Worm (Caenorhabditis elegans) whole organism, L2 larva: ENCODE measurements around the gene pag-3.

Experiments used
- C34F6.9 ChIP-seq: fragments of 150-350 bp; optimal IDR thresholded peaks from 2 replicates; lab custom pipeline; 2014; ENCODE audit warnings: missing biosample characterization, missing genetic modification characterization
- R02D3.7 ChIP-seq: fragments of 150-350 bp; optimal IDR thresholded peaks from 2 replicates; lab custom pipeline; 2014; ENCODE audit warnings: missing biosample characterization, missing genetic modification characterization
- Y55F3AM.14 ChIP-seq: fragments of 200-800 bp; sonication (Bioruptor generic); optimal IDR thresholded peaks from 2 replicates; lab custom pipeline; 2018; ENCODE audit warnings: mild to moderate bottlenecking, missing genetic modification characterization, missing compliant biosample characterization
- ZK546.5 ChIP-seq: sonication (generic microtip); optimal IDR thresholded peaks from 2 replicates; lab custom pipeline; 2017; ENCODE audit warnings: missing biosample characterization, missing genetic modification characterization
- alr-1 ChIP-seq: fragments of 150-350 bp; optimal IDR thresholded peaks from 2 replicates; lab custom pipeline; 2014; ENCODE audit warnings: missing biosample characterization, missing genetic modification characterization
- aly-2 ChIP-seq: fragments of 150-350 bp; optimal IDR thresholded peaks from 2 replicates; lab custom pipeline; 2014; ENCODE audit warnings: missing biosample characterization, missing genetic modification characterization
- ama-1 ChIP-seq: fragments of 150-350 bp; optimal IDR thresholded peaks from 2 replicates; lab custom pipeline; 2018; ENCODE audit warnings: inconsistent platforms
- ceh-16 ChIP-seq: fragments of 150-350 bp; optimal IDR thresholded peaks from 2 replicates; lab custom pipeline; 2014; ENCODE audit warnings: missing biosample characterization, missing genetic modification characterization
- ceh-82 ChIP-seq: fragments of 150-350 bp; optimal IDR thresholded peaks from 2 replicates; lab custom pipeline; 2014; ENCODE audit warnings: missing biosample characterization, missing genetic modification characterization
- crh-2 ChIP-seq: sonication (generic microtip); optimal IDR thresholded peaks from 2 replicates; lab custom pipeline; 2017; ENCODE audit warnings: missing biosample characterization, missing genetic modification characterization
- dmd-4 ChIP-seq: sonication (generic microtip); optimal IDR thresholded peaks from 2 replicates; lab custom pipeline; 2017; ENCODE audit warnings: missing biosample characterization, missing genetic modification characterization
- elt-1 ChIP-seq: fragments of 150-350 bp; optimal IDR thresholded peaks from 2 replicates; lab custom pipeline; 2014; ENCODE audit warnings: missing biosample characterization, missing genetic modification characterization
- elt-3 ChIP-seq: sonication (generic microtip); optimal IDR thresholded peaks from 2 replicates; lab custom pipeline; 2017; ENCODE audit warnings: missing biosample characterization, missing genetic modification characterization
- fos-1 ChIP-seq: fragments of 150-350 bp; optimal IDR thresholded peaks from 2 replicates; lab custom pipeline; 2014; ENCODE audit warnings: missing biosample characterization, missing genetic modification characterization
- gmeb-1 ChIP-seq: fragments of 150-350 bp; optimal IDR thresholded peaks from 2 replicates; lab custom pipeline; 2014; ENCODE audit warnings: missing biosample characterization, missing genetic modification characterization
- lin-11 ChIP-seq: fragments of 150-350 bp; sonication (generic microtip); optimal IDR thresholded peaks from 2 replicates; lab custom pipeline; 2014; ENCODE audit warnings: missing biosample characterization, missing genetic modification characterization, inconsistent platforms, mixed read lengths
- lin-39 ChIP-seq: fragments of 150-350 bp; optimal IDR thresholded peaks from 2 replicates; lab custom pipeline; 2014; ENCODE audit warnings: missing biosample characterization, missing genetic modification reagents, missing genetic modification characterization
- lsy-2 ChIP-seq, 2 experiments: fragments of 150-350 bp in 1 of 2; sonication (generic microtip) in 1 of 2; optimal IDR thresholded peaks; 2 replicates each; lab custom pipeline; 2014 to 2017; ENCODE audit warnings: missing biosample characterization in 2 of 2, missing genetic modification characterization in 2 of 2
- mab-5 ChIP-seq: fragments of 150-350 bp; optimal IDR thresholded peaks from 2 replicates; lab custom pipeline; 2014; ENCODE audit warnings: missing biosample characterization, missing genetic modification characterization
- mdl-1 ChIP-seq, 2 experiments: fragments of 150-350 bp in 1 of 2; sonication (generic microtip) in 1 of 2; optimal IDR thresholded peaks; 2 replicates each; lab custom pipeline; 2017; ENCODE audit warnings: missing biosample characterization in 2 of 2, missing genetic modification characterization in 2 of 2
- nhr-10 ChIP-seq: sonication (generic microtip); optimal IDR thresholded peaks from 2 replicates; lab custom pipeline; 2017; ENCODE audit warnings: missing biosample characterization, missing genetic modification characterization
- nhr-11 ChIP-seq: fragments of 150-350 bp; optimal IDR thresholded peaks from 2 replicates; lab custom pipeline; 2014; ENCODE audit warnings: missing biosample characterization, missing genetic modification characterization
- nhr-129 ChIP-seq: fragments of 150-350 bp; optimal IDR thresholded peaks from 2 replicates; lab custom pipeline; 2014; ENCODE audit warnings: missing biosample characterization, missing genetic modification characterization
- nhr-21 ChIP-seq: fragments of 150-350 bp; optimal IDR thresholded peaks from 2 replicates; lab custom pipeline; 2014; ENCODE audit warnings: missing biosample characterization, missing genetic modification characterization
- nhr-237 ChIP-seq: fragments of 150-350 bp; optimal IDR thresholded peaks from 2 replicates; lab custom pipeline; 2014; ENCODE audit warnings: missing biosample characterization, missing genetic modification characterization
- nhr-25 ChIP-seq: fragments of 150-350 bp; sonication (generic microtip); optimal IDR thresholded peaks from 3 replicates; lab custom pipeline; 2014; ENCODE audit warnings: missing biosample characterization, missing genetic modification characterization
- nhr-6 ChIP-seq: fragments of 150-350 bp; optimal IDR thresholded peaks from 2 replicates; lab custom pipeline; 2014; ENCODE audit warnings: missing biosample characterization, missing genetic modification characterization
- nhr-77 ChIP-seq: fragments of 150-350 bp; optimal IDR thresholded peaks from 2 replicates; lab custom pipeline; 2014; ENCODE audit warnings: missing biosample characterization, missing genetic modification characterization
- peb-1 ChIP-seq: fragments of 150-350 bp; optimal IDR thresholded peaks from 2 replicates; lab custom pipeline; 2014; ENCODE audit warnings: missing biosample characterization, missing genetic modification characterization
- sem-4 ChIP-seq: fragments of 150-350 bp; optimal IDR thresholded peaks from 2 replicates; lab custom pipeline; 2014; ENCODE audit warnings: missing biosample characterization, missing genetic modification reagents, missing genetic modification characterization
- skn-1 ChIP-seq: sonication (generic microtip); optimal IDR thresholded peaks from 2 replicates; lab custom pipeline; 2017; ENCODE audit warnings: missing biosample characterization, missing genetic modification characterization
- sma-3 ChIP-seq: sonication (generic microtip); optimal IDR thresholded peaks from 2 replicates; lab custom pipeline; 2016; ENCODE audit warnings: missing genetic modification reagents, missing genetic modification characterization, missing compliant biosample characterization
- sma-9 ChIP-seq, 2 experiments: fragments of 150-350 bp in 1 of 2; sonication (generic microtip) in 1 of 2; optimal IDR thresholded peaks; 2 replicates each; lab custom pipeline; 2014 to 2016; ENCODE audit warnings: missing genetic modification characterization in 2 of 2, mild to moderate bottlenecking in 1 of 2, missing biosample characterization in 1 of 2, missing compliant biosample characterization in 1 of 2, missing genetic modification reagents in 1 of 2, moderate library complexity in 1 of 2
- snpc-4 ChIP-seq: fragments of 150-350 bp; optimal IDR thresholded peaks from 2 replicates; lab custom pipeline; 2014; ENCODE audit warnings: missing biosample characterization, missing genetic modification characterization
- unc-39 ChIP-seq: fragments of 150-350 bp; optimal IDR thresholded peaks from 2 replicates; lab custom pipeline; 2014; ENCODE audit warnings: missing biosample characterization, missing genetic modification characterization
- unc-55 ChIP-seq: fragments of 150-350 bp; sonication (generic microtip); optimal IDR thresholded peaks from 3 replicates; lab custom pipeline; 2014; ENCODE audit warnings: missing biosample characterization, missing genetic modification reagents, missing genetic modification characterization
- unc-62 ChIP-seq: fragments of 150-350 bp; optimal IDR thresholded peaks from 2 replicates; lab custom pipeline; 2014; ENCODE audit warnings: missing biosample characterization, missing genetic modification reagents, missing genetic modification characterization
- zag-1 ChIP-seq: fragments of 150-350 bp; optimal IDR thresholded peaks from 2 replicates; lab custom pipeline; 2014; ENCODE audit warnings: missing biosample characterization, missing genetic modification characterization
- ztf-11 ChIP-seq: sonication (generic microtip); optimal IDR thresholded peaks from 2 replicates; lab custom pipeline; 2017; ENCODE audit warnings: missing biosample characterization, missing genetic modification characterization
- ztf-4 ChIP-seq: fragments of 150-350 bp; optimal IDR thresholded peaks from 2 replicates; lab custom pipeline; 2014; ENCODE audit warnings: missing biosample characterization, missing genetic modification characterization

Gene pag-3

DNA sequence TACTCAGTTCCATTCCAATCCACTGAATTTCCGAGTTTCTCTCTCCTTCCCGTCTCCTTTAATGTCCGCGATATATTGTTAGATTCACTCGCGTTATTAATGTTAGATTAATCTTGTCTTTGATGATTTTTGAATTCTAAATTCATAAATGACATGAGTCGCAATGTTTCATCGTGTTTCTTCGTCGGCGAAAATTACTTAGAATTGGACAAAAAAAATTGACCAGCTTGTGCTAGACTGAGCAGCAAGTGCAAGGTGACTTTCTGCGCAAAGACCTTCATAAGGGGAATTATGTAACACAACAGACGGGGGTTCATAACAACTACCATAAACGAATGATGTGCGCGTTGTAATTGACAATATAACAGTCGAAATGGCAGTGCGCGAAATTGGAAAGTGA is 4.0 kb upstream of the pag-3 start:
- TF ChIP-seq ztf-4 (tag; lab: Kevin White, UChicago) (no peak), ztf-11 (no peak), peb-1 (tag; lab: Kevin White, UChicago) (no peak), ZK546.5 (tag; lab: Kevin White, UChicago) (no peak), Y55F3AM.14 (GFP tag; lab: Kevin White, UChicago) (no peak), nhr-21 (tag; lab: Kevin White, UChicago) (no peak), zag-1 (tag; lab: Kevin White, UChicago) (no peak), elt-3 (tag; lab: Kevin White, UChicago) (no peak), elt-1 (tag; lab: Kevin White, UChicago) (no peak), C34F6.9 (no peak), nhr-6 (tag; lab: Kevin White, UChicago) (no peak), gmeb-1 (tag; lab: Kevin White, UChicago) (no peak), R02D3.7 (tag; lab: Kevin White, UChicago) (no peak), mab-5 (tag; lab: Kevin White, UChicago) (no peak), sma-9 (GFP tag; optimal IDR thresholded peaks at IDR 0.05; lab: Kevin White, UChicago) (no peak), sma-9 (tag; optimal IDR thresholded peaks at IDR 0.05; lab: Kevin White, UChicago) (no peak), nhr-237 (no peak)

DNA sequence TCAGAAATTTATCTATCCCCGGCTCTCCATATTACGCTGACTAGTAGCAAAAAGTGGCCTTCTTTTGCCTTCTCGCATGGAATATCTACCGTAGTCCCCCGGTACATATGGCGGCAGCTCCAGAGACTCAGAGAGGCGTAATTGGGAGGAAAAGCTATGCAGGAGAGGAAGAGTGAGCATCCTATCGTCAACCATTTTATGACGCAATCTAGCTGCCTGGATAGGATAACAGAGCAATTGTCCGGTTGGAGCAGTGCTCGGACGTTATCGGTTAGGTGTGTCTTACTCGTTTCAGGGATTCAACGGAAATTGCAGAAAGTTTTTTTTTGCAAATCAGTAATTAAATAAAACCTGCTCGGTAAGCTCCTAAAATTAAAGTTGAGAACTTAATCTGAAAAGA is 2.7 kb upstream of the pag-3 start:
- TF ChIP-seq gmeb-1 (tag; lab: Kevin White, UChicago) = no peak
- no peak for TF ChIP-seq nhr-6 (tag; lab: Kevin White, UChicago)
- TF ChIP-seq nhr-237 = no peak
- TF ChIP-seq ama-1 (lab: Kevin White, UChicago) = no peak
- TF ChIP-seq ceh-82 (tag; lab: Kevin White, UChicago) = no peak
- TF ChIP-seq C34F6.9 = no peak

DNA sequence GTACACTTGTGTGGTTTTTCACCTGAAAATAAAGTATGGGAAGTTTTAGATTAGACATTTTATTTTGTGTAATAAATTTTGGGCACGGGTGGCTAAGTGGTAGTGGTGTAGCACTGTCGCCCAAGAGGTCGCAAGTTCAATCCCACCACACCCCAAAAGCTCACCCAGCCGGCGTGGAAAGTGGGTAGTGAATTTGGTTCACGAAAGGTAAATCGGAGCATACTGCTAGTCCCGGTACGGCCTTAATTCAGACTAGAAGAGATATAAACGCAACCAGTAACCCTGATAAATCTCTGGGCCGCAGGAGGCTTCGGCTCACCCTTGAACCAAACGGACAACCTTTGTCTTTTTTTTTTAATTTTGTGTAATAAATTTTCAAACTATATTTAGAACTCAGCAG is 2.7 kb downstream of the pag-3 start:
- no peak for TF ChIP-seq nhr-6 (tag; lab: Kevin White, UChicago)
- no peak for TF ChIP-seq gmeb-1 (tag; lab: Kevin White, UChicago)
- no peak for TF ChIP-seq ceh-82 (tag; lab: Kevin White, UChicago)
- no peak for TF ChIP-seq dmd-4 (tag; lab: Kevin White, UChicago)
- no peak for TF ChIP-seq lsy-2 (tag; optimal IDR thresholded peaks at IDR 0.05; lab: Kevin White, UChicago)
- no peak for TF ChIP-seq alr-1 (tag; lab: Kevin White, UChicago)
- no peak for TF ChIP-seq nhr-11 (tag; lab: Kevin White, UChicago)
- no peak for TF ChIP-seq nhr-77 (tag; lab: Kevin White, UChicago)
- TF ChIP-seq C34F6.9 = no peak
- TF ChIP-seq fos-1 = no peak
- no peak for TF ChIP-seq ama-1 (lab: Kevin White, UChicago)
- TF ChIP-seq crh-2 (tag; lab: Kevin White, UChicago) = no peak
- no peak for TF ChIP-seq zag-1 (tag; lab: Kevin White, UChicago)
- TF ChIP-seq unc-39 = no peak
- no peak for TF ChIP-seq lin-11 (tag; lab: Kevin White, UChicago)
- TF ChIP-seq mdl-1 (tag; optimal IDR thresholded peaks at IDR 0.05; lab: Kevin White, UChicago) = no peak
- no peak for TF ChIP-seq nhr-129 (tag; lab: Kevin White, UChicago)
- TF ChIP-seq nhr-25 (tag; lab: Kevin White, UChicago) = no peak
- no peak for TF ChIP-seq lin-39

DNA sequence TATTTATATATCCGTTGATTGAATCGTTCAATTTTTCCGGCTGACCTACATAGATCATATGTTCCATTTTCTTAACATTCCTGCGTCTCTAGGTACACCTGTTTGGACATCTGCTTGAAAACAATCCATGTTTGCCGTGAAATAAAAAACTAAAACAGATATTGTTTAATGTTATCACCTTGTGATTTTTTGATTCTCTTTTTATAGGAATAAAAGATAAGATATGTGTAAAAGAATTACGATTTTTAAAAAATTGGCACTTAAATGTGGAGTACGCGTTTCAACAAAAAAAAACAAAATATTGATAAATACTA is 7.1 kb downstream of the pag-3 start:
- TF ChIP-seq unc-39 = no peak
- no peak for TF ChIP-seq ztf-4 (tag; lab: Kevin White, UChicago)
- TF ChIP-seq C34F6.9 = no peak
- TF ChIP-seq sem-4 (tag; lab: Kevin White, UChicago) = no peak
- TF ChIP-seq gmeb-1 (tag; lab: Kevin White, UChicago) = no peak
- TF ChIP-seq elt-3 (tag; lab: Kevin White, UChicago) = no peak

DNA sequence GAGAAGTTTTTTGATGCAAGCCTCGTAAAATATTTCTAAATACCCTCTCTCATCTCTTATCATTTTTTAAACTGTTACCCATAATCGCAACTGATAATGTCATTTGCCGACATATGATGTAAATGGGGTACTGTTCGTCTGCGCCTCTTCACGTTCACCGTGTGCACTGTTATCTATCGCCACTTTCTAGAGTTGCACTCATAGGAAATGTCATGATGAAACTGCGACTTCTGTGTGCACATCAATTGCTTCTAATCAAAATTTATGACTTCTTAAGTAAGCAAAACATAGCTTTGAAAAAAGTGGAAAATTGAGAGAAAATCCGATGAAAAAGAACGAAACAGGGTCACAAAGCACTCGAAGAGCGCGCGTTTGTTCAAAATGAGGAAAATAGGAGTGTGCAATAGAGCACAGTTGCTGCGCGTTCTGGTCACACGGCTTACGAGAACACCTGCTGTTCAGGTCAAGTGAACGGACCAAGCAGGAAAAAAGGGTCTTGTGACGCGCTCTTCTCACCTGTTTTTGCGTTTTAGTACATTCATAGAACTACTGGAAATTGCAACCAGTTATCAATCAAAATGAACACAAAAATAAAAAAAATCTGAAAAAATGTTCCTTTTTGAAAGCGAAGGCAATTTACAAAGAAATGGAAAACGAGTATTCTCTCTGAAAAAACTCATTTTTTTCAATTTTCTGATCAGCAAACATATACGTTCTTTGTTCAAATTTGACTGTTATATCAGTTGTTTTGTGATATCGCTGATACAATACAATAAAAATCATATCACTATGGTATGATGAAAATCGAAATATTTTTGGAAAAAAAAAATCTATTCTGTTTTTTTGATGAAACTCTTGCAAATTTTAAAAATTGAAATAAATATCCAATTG is 7.7 kb downstream of the pag-3 start:
- TF ChIP-seq crh-2 (tag; lab: Kevin White, UChicago) = peak; percentile 70
- no peak for TF ChIP-seq ZK546.5 (tag; lab: Kevin White, UChicago)
- peak; percentile 83 for TF ChIP-seq fos-1
- no peak for TF ChIP-seq aly-2
- TF ChIP-seq sma-3 = peak; percentile 14
- TF ChIP-seq nhr-10 (tag; lab: Kevin White, UChicago) = no peak
- TF ChIP-seq unc-55 (GFP tag; lab: Kevin White, UChicago) = peak; percentile 36
- TF ChIP-seq ztf-4 (tag; lab: Kevin White, UChicago) = no peak
- no peak for TF ChIP-seq ceh-16 (tag; lab: Kevin White, UChicago)
- no peak for TF ChIP-seq nhr-77 (tag; lab: Kevin White, UChicago)
- peak in 1 of 2 experiments; percentile 43 for TF ChIP-seq lsy-2 (tag; optimal IDR thresholded peaks at IDR 0.05; lab: Kevin White, UChicago)
- no peak for TF ChIP-seq peb-1 (tag; lab: Kevin White, UChicago)
- no peak for TF ChIP-seq nhr-237
- TF ChIP-seq nhr-21 (tag; lab: Kevin White, UChicago) = peak; percentile 19
- no peak for TF ChIP-seq zag-1 (tag; lab: Kevin White, UChicago)
- TF ChIP-seq sem-4 (tag; lab: Kevin White, UChicago) = no peak
- TF ChIP-seq nhr-11 (tag; lab: Kevin White, UChicago) = no peak
- peak; percentile 45 for TF ChIP-seq C34F6.9
- TF ChIP-seq ama-1 (lab: Kevin White, UChicago) = no peak
- TF ChIP-seq nhr-6 (tag; lab: Kevin White, UChicago) = no peak
- TF ChIP-seq unc-62 (GFP tag; lab: Kevin White, UChicago) = no peak
- TF ChIP-seq mdl-1 (tag; optimal IDR thresholded peaks at IDR 0.05; lab: Kevin White, UChicago) = no peak
- TF ChIP-seq skn-1 (tag; lab: Kevin White, UChicago) = peak; percentile 26
- TF ChIP-seq lin-11 (tag; lab: Kevin White, UChicago) = no peak
- TF ChIP-seq gmeb-1 (tag; lab: Kevin White, UChicago) = peak; percentile 60
- no peak for TF ChIP-seq elt-3 (tag; lab: Kevin White, UChicago)
- peak; percentile 39 for TF ChIP-seq nhr-25 (tag; lab: Kevin White, UChicago)
- no peak for TF ChIP-seq snpc-4 (tag; lab: Kevin White, UChicago)
